Worm (Caenorhabditis elegans) whole organism, mixed stage, embryonic: ENCODE results near the gene wdr-31.

Source experiments
- blmp-1 ChIP-seq: fragments of 150-350 bp; optimal IDR thresholded peaks from 2 replicates; lab custom pipeline; 2014; ENCODE audit warnings: missing biosample characterization, missing genetic modification characterization
- elt-1 ChIP-seq: sonication (generic microtip); optimal IDR thresholded peaks from 2 replicates; lab custom pipeline; 2017; ENCODE audit warnings: missing genetic modification characterization, mild to moderate bottlenecking, missing compliant biosample characterization, antibody characterized with exemption, moderate library complexity, borderline replicate concordance; ENCODE audit not compliant: insufficient read depth
- mab-5 ChIP-seq: fragments of 150-350 bp; optimal IDR thresholded peaks from 2 replicates; lab custom pipeline; 2014; ENCODE audit warnings: missing biosample characterization, missing genetic modification characterization
- mep-1 ChIP-seq: fragments of 150-350 bp; optimal IDR thresholded peaks from 2 replicates; lab custom pipeline; 2017; ENCODE audit warnings: missing biosample characterization, missing genetic modification reagents, missing genetic modification characterization, inconsistent platforms
- nhr-76 ChIP-seq: sonication (generic microtip); optimal IDR thresholded peaks from 2 replicates; lab custom pipeline; 2017; ENCODE audit warnings: missing biosample characterization, missing genetic modification characterization
- snpc-4 ChIP-seq: fragments of 150-350 bp; optimal IDR thresholded peaks from 2 replicates; lab custom pipeline; 2014; ENCODE audit warnings: missing biosample characterization, missing genetic modification characterization
- unc-39 ChIP-seq: fragments of 150-350 bp; optimal IDR thresholded peaks from 2 replicates; lab custom pipeline; 2014; ENCODE audit warnings: missing biosample characterization, missing genetic modification characterization
- unc-62 ChIP-seq: fragments of 150-350 bp; optimal IDR thresholded peaks from 2 replicates; lab custom pipeline; 2014; ENCODE audit warnings: missing biosample characterization, missing genetic modification reagents, missing genetic modification characterization
- ztf-11 ChIP-seq: fragments of 150-350 bp; optimal IDR thresholded peaks from 2 replicates; lab custom pipeline; 2014; ENCODE audit warnings: missing biosample characterization, missing genetic modification characterization

ce11 chrII:2734266-2734665, 826 bp downstream of the wdr-31 start:
- TF ChIP-seq blmp-1 (tag; lab: Kevin White, UChicago) (no peak), mab-5 (tag; lab: Kevin White, UChicago) (no peak), snpc-4 (no peak), unc-39 (tag; lab: Kevin White, UChicago) (no peak), unc-62 (no peak), mep-1 (tag; lab: Kevin White, UChicago) (no peak), nhr-76 (no peak), ztf-11 (tag; lab: Kevin White, UChicago) (no peak), elt-1 (tag; lab: Kevin White, UChicago) (no peak)
